Worm (Caenorhabditis elegans): ENCODE data around the gene srx-14.

srx-14 gene

DNA sequence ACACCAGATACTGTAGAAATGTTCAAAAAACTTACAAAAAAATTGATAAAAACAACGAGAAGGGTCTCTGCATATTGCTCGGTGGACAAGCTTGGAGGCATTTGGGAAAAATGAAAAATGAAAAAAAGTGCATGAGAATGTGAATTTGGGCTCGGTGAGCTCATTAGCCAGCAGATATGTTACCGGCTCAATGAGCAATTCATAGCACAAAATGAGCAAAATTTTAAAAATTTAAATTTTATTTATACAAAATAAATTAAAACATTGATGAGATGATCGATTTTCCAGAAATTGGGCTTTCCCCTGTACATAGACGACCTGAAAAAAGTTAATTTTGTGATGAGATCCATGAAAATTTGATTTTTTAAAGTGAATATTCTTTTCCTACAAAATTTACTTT is at the start of gene srx-14:
srx-14 (minus strand) TSS at position 101 of the 400 bp plus-strand sequence.
- TF ChIP-seq hlh-8 (tag; optimal IDR thresholded peaks at IDR 0.05) (no peak), tbx-2 (tag; optimal IDR thresholded peaks at IDR 0.05) (no peak), ets-4 (tag; optimal IDR thresholded peaks at IDR 0.05) (no peak), eyg-1 (tag; optimal IDR thresholded peaks at IDR 0.05) (no peak), npax-4 (tag; optimal IDR thresholded peaks at IDR 0.05) (no peak), ama-1 (optimal IDR thresholded peaks at IDR 0.05) (no peak), nfya-1 (tag; optimal IDR thresholded peaks at IDR 0.05) (no peak), ceh-30 (tag; optimal IDR thresholded peaks at IDR 0.05) (no peak), ceh-24 (tag; optimal IDR thresholded peaks at IDR 0.05) (no peak), sdc-2 (tag; optimal IDR thresholded peaks at IDR 0.05) (no peak)

DNA sequence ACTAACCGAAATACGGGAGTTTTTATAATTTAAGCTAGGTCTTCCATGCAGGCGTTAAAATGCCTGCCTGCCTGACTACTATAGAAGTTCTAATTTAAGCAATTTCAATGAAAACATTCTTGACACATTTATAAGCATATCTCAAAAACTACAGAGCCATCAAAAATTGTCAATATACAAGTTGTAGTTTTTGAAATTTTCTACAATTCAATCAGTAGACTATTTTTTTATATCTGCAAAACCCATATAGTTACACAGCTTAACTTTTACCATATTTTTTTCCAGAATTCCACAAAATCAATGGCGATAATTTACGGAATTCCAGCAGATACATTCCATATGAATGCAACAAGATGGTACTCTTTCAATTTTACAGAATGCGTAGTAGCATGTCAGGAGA is 49.6 kb upstream of the srx-14 start, which contains the start of gene C50A2.7:
C50A2.7 (plus strand) TSS at position 301 of the 400 bp plus-strand sequence.
- TF ChIP-seq pha-2 (tag; optimal IDR thresholded peaks at IDR 0.05) (no peak), nhr-232 (tag; optimal IDR thresholded peaks at IDR 0.05) (no peak), ama-1 (optimal IDR thresholded peaks at IDR 0.05) (no peak), fkh-6 (tag; optimal IDR thresholded peaks at IDR 0.05) (no peak), eyg-1 (tag; optimal IDR thresholded peaks at IDR 0.05) (no peak), ztf-16 (tag; optimal IDR thresholded peaks at IDR 0.05) (no peak), fkh-10 (GFP tag; optimal IDR thresholded peaks at IDR 0.05) (no peak), hlh-15 (tag; optimal IDR thresholded peaks at IDR 0.05) (no peak), sdc-2 (tag; optimal IDR thresholded peaks at IDR 0.05) (no peak), sox-4 (tag; optimal IDR thresholded peaks at IDR 0.05) (no peak), sox-2 (GFP tag; IDR thresholded peaks at IDR 0.05) (no peak), madf-2 (tag; optimal IDR thresholded peaks at IDR 0.05) (no peak), elt-2 (tag; optimal IDR thresholded peaks at IDR 0.05) (no peak), K09A11.1 (tag; optimal IDR thresholded peaks at IDR 0.05; ENCODE audit: insufficient read depth) (no peak), fax-1 (tag; optimal IDR thresholded peaks at IDR 0.05) (no peak), nfya-1 (tag; optimal IDR thresholded peaks at IDR 0.05) (no peak)

DNA sequence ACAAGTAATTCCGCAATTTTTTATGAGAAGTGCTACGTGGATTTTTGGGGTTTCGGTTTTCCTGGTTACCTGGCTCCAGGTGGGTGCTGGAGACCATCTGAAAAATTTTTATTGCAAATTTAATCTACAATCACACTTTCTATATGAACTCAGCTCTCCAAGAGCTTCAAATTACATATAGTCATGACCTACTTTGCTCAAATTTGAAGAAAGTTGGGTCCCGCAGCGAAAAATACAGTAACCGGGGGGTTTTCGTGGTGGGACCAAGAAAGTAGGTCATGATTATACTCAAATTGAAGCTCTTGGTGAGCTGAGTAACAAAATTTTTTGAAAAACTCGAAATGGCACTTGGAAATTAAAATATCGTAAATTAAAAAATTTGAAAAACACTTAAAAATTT is 46.8 kb upstream of the srx-14 start, which contains the start of gene ets-8:
ets-8 (minus strand) TSS at position 101 of the 400 bp plus-strand sequence.
- TF ChIP-seq fkh-10 (GFP tag; optimal IDR thresholded peaks at IDR 0.05) (no peak), tbx-7 (tag; optimal IDR thresholded peaks at IDR 0.05) (no peak), ceh-6 (GFP tag; optimal IDR thresholded peaks at IDR 0.05) (no peak), ceh-31 (tag; optimal IDR thresholded peaks at IDR 0.05) (no peak), npax-4 (tag; optimal IDR thresholded peaks at IDR 0.05) (no peak), nfya-1 (tag; optimal IDR thresholded peaks at IDR 0.05) (no peak), ztf-16 (tag; optimal IDR thresholded peaks at IDR 0.05) (no peak), ref-2 (tag; optimal IDR thresholded peaks at IDR 0.05) (no peak), pqm-1 (tag; optimal IDR thresholded peaks at IDR 0.05) (no peak), mec-3 (tag; optimal IDR thresholded peaks at IDR 0.05; ENCODE audit: borderline replicate concordance) (no peak), pat-9 (tag; optimal IDR thresholded peaks at IDR 0.05) (no peak), ceh-24 (tag; optimal IDR thresholded peaks at IDR 0.05) (no peak), K02D7.2 (tag; optimal IDR thresholded peaks at IDR 0.05) (no peak), ceh-48 (tag; optimal IDR thresholded peaks at IDR 0.05) (no peak)

DNA sequence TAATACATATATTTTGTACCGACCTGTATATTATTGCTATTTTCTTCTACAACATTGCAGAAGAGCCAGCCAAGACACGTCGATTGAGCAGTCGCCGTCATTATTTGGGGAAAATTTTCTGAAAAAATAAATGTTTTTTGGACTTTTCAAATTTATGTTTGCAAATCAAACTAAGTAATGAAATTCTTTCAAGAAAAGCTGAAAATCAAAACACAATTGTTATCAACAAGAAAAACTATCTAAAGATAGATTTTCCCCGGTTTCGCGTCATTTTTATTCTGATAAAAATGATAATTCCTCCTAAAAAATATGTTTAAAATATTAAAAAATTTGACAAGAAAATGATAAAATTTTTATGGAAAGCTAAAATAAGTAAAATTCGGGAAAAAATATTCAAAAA is 44.4 kb upstream of the srx-14 start, which contains the start of gene C50A2.3:
C50A2.3 (minus strand) TSS at position 101 of the 400 bp plus-strand sequence.
- TF ChIP-seq hlh-13 (GFP tag; optimal IDR thresholded peaks at IDR 0.05) (no peak), unc-3 (GFP tag; conservative IDR thresholded peaks at IDR 0.05) (no peak), unc-3 (tag; optimal IDR thresholded peaks at IDR 0.05) (no peak), odd-2 (tag; optimal IDR thresholded peaks at IDR 0.05) (no peak), pros-1 (tag; optimal IDR thresholded peaks at IDR 0.05) (no peak), hlh-6 (tag; optimal IDR thresholded peaks at IDR 0.05) (no peak), ceh-30 (tag; optimal IDR thresholded peaks at IDR 0.05) (no peak), ahr-1 (tag; optimal IDR thresholded peaks at IDR 0.05) (no peak), K09A11.1 (tag; optimal IDR thresholded peaks at IDR 0.05; ENCODE audit: insufficient read depth) (no peak), elt-4 (tag; optimal IDR thresholded peaks at IDR 0.05) (no peak), tbx-2 (tag; optimal IDR thresholded peaks at IDR 0.05) (no peak), gmeb-2 (tag; optimal IDR thresholded peaks at IDR 0.05) (no peak), fkh-6 (tag; optimal IDR thresholded peaks at IDR 0.05) (no peak), ceh-48 (tag; optimal IDR thresholded peaks at IDR 0.05) (no peak), ceh-19 (GFP tag; optimal IDR thresholded peaks at IDR 0.05) (no peak), ceh-34 (tag; optimal IDR thresholded peaks at IDR 0.05) (no peak), ceh-9 (tag; optimal IDR thresholded peaks at IDR 0.05) (no peak), pat-9 (tag; optimal IDR thresholded peaks at IDR 0.05) (no peak), ref-2 (tag; optimal IDR thresholded peaks at IDR 0.05) (no peak), ceh-6 (GFP tag; optimal IDR thresholded peaks at IDR 0.05) (no peak)

All from whole organism, late embryonic.